Fruit fly (Drosophila melanogaster) whole organism, pupa: ENCODE data around the gene HP1D3csd.
A peak's percentile ranks its signal among the peaks of the same experiment; 100 is the strongest.

Experiments used
- CG34367 ChIP-seq: fragments of 200-800 bp; sonication (Bioruptor generic); optimal IDR thresholded peaks from 2 replicates; lab custom pipeline; 2018; ENCODE audit warnings: missing biosample characterization, mild to moderate bottlenecking, missing genetic modification characterization
- CG9948 ChIP-seq: fragments of 200-800 bp; sonication (Bioruptor generic); optimal IDR thresholded peaks from 2 replicates; lab custom pipeline; 2018; ENCODE audit warnings: missing biosample characterization, mild to moderate bottlenecking, missing genetic modification characterization, moderate library complexity
- D1 ChIP-seq: fragments of 200-800 bp; sonication (Bioruptor generic); optimal IDR thresholded peaks from 2 replicates; lab custom pipeline; 2018; ENCODE audit warnings: missing biosample characterization, mild to moderate bottlenecking, missing genetic modification characterization, moderate library complexity
- EcR ChIP-seq: fragments of 200-800 bp; sonication (Bioruptor generic); optimal IDR thresholded peaks from 3 replicates; lab custom pipeline; 2019; ENCODE audit warnings: missing biosample characterization, missing genetic modification characterization, mild to moderate bottlenecking, moderate library complexity, missing genetic modification reagents

- TF ChIP-seq EcR (no peak), D1 (tag; lab: Kevin White, UChicago) (no peak), CG9948 (peak; percentile 69), CG34367 (peak; percentile 79)
Observed at dm6 chrX:19162249-19162914, 27.6 kb upstream of the HP1D3csd start.
